Worm (Caenorhabditis elegans) whole organism, dauer: ENCODE measurements around the gene Y48C3A.18.

Experiments used
- unc-62 ChIP-seq: sonication (generic microtip); optimal IDR thresholded peaks from 2 replicates; lab custom pipeline; 2017; ENCODE audit warnings: missing biosample characterization, missing genetic modification reagents, missing genetic modification characterization

Gene Y48C3A.18

ce11 chrII:13412335-13412734 lies at the start of gene Y48C3A.18:
Gene Y48C3A.18 (plus strand): TSS chrII:13412635.
- no peak for TF ChIP-seq unc-62 (GFP tag; lab: Kevin White, UChicago)

ce11 chrII:13367784-13368183 lies 44.7 kb upstream of the Y48C3A.18 start:
- TF ChIP-seq unc-62 (GFP tag; lab: Kevin White, UChicago), result no peak

- TF ChIP-seq unc-62 (GFP tag; lab: Kevin White, UChicago), result no peak
Measured at ce11 chrII:13369231-13369630, 43.2 kb upstream of the Y48C3A.18 start, which contains the start of gene Y48C3A.20. Gene Y48C3A.20 (plus strand): TSS chrII:13369607.

ce11 chrII:13376112-13376511 lies 36.3 kb upstream of the Y48C3A.18 start, which contains the start of gene Y48C3A.12:
Gene Y48C3A.12 (plus strand): TSS chrII:13376412.
- TF ChIP-seq unc-62 (GFP tag; lab: Kevin White, UChicago), result no peak

- TF ChIP-seq unc-62 (GFP tag; lab: Kevin White, UChicago), result no peak
Measured at ce11 chrII:13383061-13383460, 29.4 kb upstream of the Y48C3A.18 start.

- TF ChIP-seq unc-62 (GFP tag; lab: Kevin White, UChicago), result no peak
Measured at ce11 chrII:13389461-13389860, 23.0 kb upstream of the Y48C3A.18 start, which contains the start of gene Y48C3A.14. Gene Y48C3A.14 (plus strand): TSS chrII:13389761.

ce11 chrII:13401549-13401948 lies 10.9 kb upstream of the Y48C3A.18 start:
- TF ChIP-seq unc-62 (GFP tag; lab: Kevin White, UChicago), result no peak

ce11 chrII:13402680-13403079 lies 9.8 kb upstream of the Y48C3A.18 start, which contains the start of gene pinn-4:
Gene pinn-4 (plus strand): TSS chrII:13402980.
- no peak for TF ChIP-seq unc-62 (GFP tag; lab: Kevin White, UChicago)

- TF ChIP-seq unc-62 (GFP tag; lab: Kevin White, UChicago), result no peak
Measured at ce11 chrII:13405840-13406239, 6.6 kb upstream of the Y48C3A.18 start, which contains the start of gene efl-2. Gene efl-2 (plus strand): TSS chrII:13406140.

- TF ChIP-seq unc-62 (GFP tag; lab: Kevin White, UChicago), result no peak
Measured at ce11 chrII:13414099-13414498, 1.7 kb downstream of the Y48C3A.18 start.

- no peak for TF ChIP-seq unc-62 (GFP tag; lab: Kevin White, UChicago)
Measured at ce11 chrII:13414554-13415057, 2.2 kb downstream of the Y48C3A.18 start, which contains the start of gene Y48E1C.1. Gene Y48E1C.1 (plus strand): TSS chrII:13415007.

- TF ChIP-seq unc-62 (GFP tag; lab: Kevin White, UChicago), result no peak
Measured at ce11 chrII:13416552-13416951, 4.1 kb downstream of the Y48C3A.18 start.

- no peak for TF ChIP-seq unc-62 (GFP tag; lab: Kevin White, UChicago)
Measured at ce11 chrII:13417452-13418031, 5.1 kb downstream of the Y48C3A.18 start.

- no peak for TF ChIP-seq unc-62 (GFP tag; lab: Kevin White, UChicago)
Measured at ce11 chrII:13424242-13424641, 11.8 kb downstream of the Y48C3A.18 start, which contains the start of gene Y48E1C.2. Gene Y48E1C.2 (plus strand): TSS chrII:13424542.

- no peak for TF ChIP-seq unc-62 (GFP tag; lab: Kevin White, UChicago)
Measured at ce11 chrII:13436725-13437124, 24.3 kb downstream of the Y48C3A.18 start, which contains the start of gene Y48E1C.4. Gene Y48E1C.4 (minus strand): TSS chrII:13436825.

ce11 chrII:13444307-13444706 lies 31.9 kb downstream of the Y48C3A.18 start:
- no peak for TF ChIP-seq unc-62 (GFP tag; lab: Kevin White, UChicago)

- TF ChIP-seq unc-62 (GFP tag; lab: Kevin White, UChicago), result no peak
Measured at ce11 chrII:13446597-13446996, 34.2 kb downstream of the Y48C3A.18 start.
